Fruit fly (Drosophila melanogaster) whole organism: ENCODE measurements around the gene CG4577.

Experiments
- CG8478 ChIP-seq: fragments of >200 bp; optimal IDR thresholded peaks from 2 replicates; lab custom pipeline; 2018; ENCODE audit warnings: inconsistent platforms
- Dll ChIP-seq: fragments of >200 bp; optimal IDR thresholded peaks from 2 replicates; lab custom pipeline; 2017
- EcR ChIP-seq, 2 experiments: fragments of >200 bp; optimal IDR thresholded peaks; 2 replicates each; lab custom pipeline; 2017; ENCODE audit warnings: missing biosample characterization in 2 of 2, missing genetic modification characterization in 2 of 2, missing genetic modification reagents in 2 of 2
- pan ChIP-seq: fragments of >200 bp; optimal IDR thresholded peaks from 2 replicates; lab custom pipeline; 2017
- psq ChIP-seq: fragments of >200 bp; optimal IDR thresholded peaks from 2 replicates; lab custom pipeline; 2017
- usp ChIP-seq: fragments of >200 bp; optimal IDR thresholded peaks from 2 replicates; lab custom pipeline; 2017; ENCODE audit warnings: missing biosample characterization, missing genetic modification characterization, mixed read lengths

DNA sequence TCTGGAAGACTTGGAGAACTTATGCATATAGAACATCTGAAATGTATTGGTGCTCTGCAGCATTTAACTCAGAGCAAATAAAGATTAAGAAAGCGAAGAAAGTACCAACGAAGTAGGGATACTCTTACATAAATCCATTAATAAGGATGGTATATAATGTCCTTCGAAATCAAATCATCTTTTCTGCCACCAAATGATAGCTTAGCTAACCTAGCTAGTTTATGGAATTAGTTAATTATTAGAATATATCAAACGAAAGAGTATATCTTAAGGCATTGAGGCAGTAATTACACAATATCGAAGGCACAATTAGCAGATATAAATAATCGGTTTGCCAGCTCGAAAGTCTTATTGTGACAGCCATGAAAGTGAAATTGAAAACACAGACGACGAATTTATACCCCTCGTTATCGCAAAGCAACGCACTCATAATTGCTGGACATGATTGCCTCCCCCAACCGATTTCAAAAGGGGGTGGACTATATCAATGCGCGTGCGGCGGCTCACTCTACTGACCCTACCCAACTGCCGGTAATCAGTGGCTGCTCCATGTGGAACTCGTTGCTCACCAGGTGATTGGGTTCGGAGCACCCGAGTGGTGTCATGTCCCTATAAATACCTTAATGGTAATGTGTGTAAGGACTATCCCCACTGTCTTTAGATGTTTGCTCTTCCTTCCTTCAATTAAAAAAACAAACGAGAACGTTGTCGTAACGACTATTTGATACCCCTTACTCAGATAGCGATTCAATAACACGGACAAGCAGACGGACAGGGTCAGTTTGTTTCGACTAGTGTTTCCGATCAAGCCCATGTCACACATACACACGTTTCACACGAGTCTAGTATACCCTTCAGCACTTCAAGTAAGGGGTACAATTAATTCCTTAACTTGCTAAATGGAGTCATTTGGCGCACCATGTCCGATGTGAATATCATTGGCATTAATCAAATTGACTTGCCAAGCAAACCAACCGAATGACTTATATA, 10.2 kb downstream of the CG4577 start:
- no peak for TF ChIP-seq EcR (GFP tag; optimal IDR thresholded peaks at IDR 0.05; lab: Kevin White, UChicago)
- no peak for TF ChIP-seq psq
- TF ChIP-seq pan (lab: Kevin White, UChicago): peak; percentile 75
- no peak for TF ChIP-seq Dll
- TF ChIP-seq usp (GFP tag; lab: Kevin White, UChicago): no peak
- TF ChIP-seq CG8478 (lab: Kevin White, UChicago): no peak
